Fruit fly (Drosophila melanogaster): ENCODE measurements around the gene Hex-A.
A peak's percentile ranks its signal among the peaks of the same experiment; 100 is the strongest.

Gene Hex-A

DNA sequence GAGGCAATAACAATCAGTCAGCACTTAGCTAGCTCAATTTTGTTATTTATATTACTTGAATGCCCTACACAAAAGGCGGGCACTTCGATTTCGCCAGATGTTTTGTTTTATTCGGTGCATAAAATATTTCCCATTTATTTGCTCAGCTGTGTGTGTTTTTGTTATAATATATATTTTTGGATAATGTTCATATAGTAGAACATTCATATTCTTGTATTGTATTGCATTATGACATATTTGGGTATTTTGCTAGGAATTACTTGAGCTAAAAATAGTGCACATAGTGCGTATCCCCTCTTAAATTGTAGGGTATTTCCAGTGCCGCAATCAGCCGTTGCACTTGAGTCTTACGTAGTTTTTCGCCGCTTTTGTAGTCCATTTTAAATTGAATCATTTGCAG lies 4.5 kb downstream of the Hex-A start (continued):
- TF ChIP-seq maf-S (GFP tag; optimal IDR thresholded peaks at IDR 0.05): no peak
- TF ChIP-seq hth (optimal IDR thresholded peaks at IDR 0.05): no peak
- no peak for TF ChIP-seq jigr1 (GFP tag; IDR thresholded peaks at IDR 0.05)
- no peak for TF ChIP-seq exex (tag; optimal IDR thresholded peaks at IDR 0.05)
- TF ChIP-seq NC2β (GFP tag; optimal IDR thresholded peaks at IDR 0.05): no peak
- TF ChIP-seq slbo (GFP tag; IDR thresholded peaks at IDR 0.05): peak; percentile 33; the same call in 1 of the 2 replicates
- TF ChIP-seq Side (GFP tag; optimal IDR thresholded peaks at IDR 0.05): no peak
- TF ChIP-seq CG17829 (tag; optimal IDR thresholded peaks at IDR 0.05): peak; percentile 26
- peak; percentile 56 for TF ChIP-seq CG2120 (GFP tag; optimal IDR thresholded peaks at IDR 0.05)
- TF ChIP-seq nmo (GFP tag; optimal IDR thresholded peaks at IDR 0.05): peak; percentile 67
- TF ChIP-seq zf30C (GFP tag; optimal IDR thresholded peaks at IDR 0.05): no peak
- no peak for TF ChIP-seq ro (GFP tag; IDR thresholded peaks at IDR 0.05)
- TF ChIP-seq Blimp-1 (GFP tag; optimal IDR thresholded peaks at IDR 0.05): peak; percentile 43
- peak; percentile 54 for TF ChIP-seq tap (tag; optimal IDR thresholded peaks at IDR 0.05)
- TF ChIP-seq bab2 (GFP tag; optimal IDR thresholded peaks at IDR 0.05): peak; percentile 7
- TF ChIP-seq CG13287 (GFP tag; IDR thresholded peaks at IDR 0.05; ENCODE audit: partially characterized antibody): no peak
- no peak for TF ChIP-seq CG17328 (GFP tag; IDR thresholded peaks at IDR 0.05)
- TF ChIP-seq ken (GFP tag; IDR thresholded peaks at IDR 0.05): no peak
- peak; percentile 9 to 45 for TF ChIP-seq Pdp1 (GFP tag; optimal IDR thresholded peaks at IDR 0.05)
- peak; percentile 36 for TF ChIP-seq CG11723 (GFP tag; optimal IDR thresholded peaks at IDR 0.05)
- TF ChIP-seq mld (GFP tag; IDR thresholded peaks at IDR 0.05; ENCODE audit: partially characterized antibody): no peak
- no peak for TF ChIP-seq her (GFP tag; optimal IDR thresholded peaks at IDR 0.05)
- peak; percentile 72 for TF ChIP-seq dmrt99B (tag; optimal IDR thresholded peaks at IDR 0.05)
- TF ChIP-seq CG4730 (GFP tag; IDR thresholded peaks at IDR 0.05): no peak
- peak; percentile 8 for TF ChIP-seq CG34376 (GFP tag; optimal IDR thresholded peaks at IDR 0.05)
- TF ChIP-seq Stat92E (GFP tag; optimal IDR thresholded peaks at IDR 0.05): no peak
- TF ChIP-seq grau (tag; optimal IDR thresholded peaks at IDR 0.05): peak; percentile 67
- TF ChIP-seq disco-r (GFP tag; optimal IDR thresholded peaks at IDR 0.05): no peak
- no peak for TF ChIP-seq CG4617 (GFP tag; optimal IDR thresholded peaks at IDR 0.05; ENCODE audit: borderline replicate concordance)
- no peak for TF ChIP-seq mirr (GFP tag; optimal IDR thresholded peaks at IDR 0.05)
- no peak for TF ChIP-seq jing (GFP tag; optimal IDR thresholded peaks at IDR 0.05)
- no peak for TF ChIP-seq gcm2 (GFP tag; optimal IDR thresholded peaks at IDR 0.05)
- peak; percentile 49 for TF ChIP-seq CG9817 (tag; optimal IDR thresholded peaks at IDR 0.05)
- no peak for TF ChIP-seq CG4360 (GFP tag; IDR thresholded peaks at IDR 0.05)
- peak; percentile 17 for TF ChIP-seq CG4424 (GFP tag; optimal IDR thresholded peaks at IDR 0.05)
- TF ChIP-seq vnd (GFP tag; IDR thresholded peaks at IDR 0.05; ENCODE audit: partially characterized antibody): no peak
- TF ChIP-seq CG7372 (GFP tag; IDR thresholded peaks at IDR 0.05): no peak
- no peak for TF ChIP-seq Bdp1 (GFP tag; optimal IDR thresholded peaks at IDR 0.05)
- TF ChIP-seq prd (optimal IDR thresholded peaks at IDR 0.05): no peak
- TF ChIP-seq prd (GFP tag; IDR thresholded peaks at IDR 0.05): peak; percentile 50; the same call in 2 of the 3 replicates
- TF ChIP-seq pb (GFP tag; optimal IDR thresholded peaks at IDR 0.05): no peak
- TF ChIP-seq ara (GFP tag; IDR thresholded peaks at IDR 0.05): no peak
- TF ChIP-seq CG10147 (GFP tag; optimal IDR thresholded peaks at IDR 0.05): peak; percentile 45
- no peak for TF ChIP-seq Spps (tag; optimal IDR thresholded peaks at IDR 0.05)
- TF ChIP-seq z (GFP tag; IDR thresholded peaks at IDR 0.05): no peak
- TF ChIP-seq Dad (GFP tag; optimal IDR thresholded peaks at IDR 0.05): no peak
- TF ChIP-seq az2 (GFP tag; optimal IDR thresholded peaks at IDR 0.05): peak; percentile 36
- no peak for TF ChIP-seq Dfd (GFP tag; optimal IDR thresholded peaks at IDR 0.05)
- peak; percentile 44; the same call in 1 of the 2 replicates for TF ChIP-seq seq (GFP tag; IDR thresholded peaks at IDR 0.05)
- TF ChIP-seq row (GFP tag; IDR thresholded peaks at IDR 0.05): peak; percentile 74
- no peak for TF ChIP-seq CG13123 (GFP tag; optimal IDR thresholded peaks at IDR 0.05)
- TF ChIP-seq br (optimal IDR thresholded peaks at IDR 0.05): no peak
- TF ChIP-seq CG5245 (GFP tag; optimal IDR thresholded peaks at IDR 0.05): no peak

Data from whole organism, embryonic.